Fruit fly (Drosophila melanogaster): ENCODE measurements around the gene CG13062.

CG13062 gene

dm6 chr3L:16288322-16288721, 25.8 kb upstream of the CG13062 start, which contains the start of gene CG13046:
Gene CG13046 (minus strand): TSS chr3L:16288422.
- TF ChIP-seq CG8478 (optimal IDR thresholded peaks at IDR 0.05) (no peak), CTCF (optimal IDR thresholded peaks at IDR 0.05) (no peak)

DNA sequence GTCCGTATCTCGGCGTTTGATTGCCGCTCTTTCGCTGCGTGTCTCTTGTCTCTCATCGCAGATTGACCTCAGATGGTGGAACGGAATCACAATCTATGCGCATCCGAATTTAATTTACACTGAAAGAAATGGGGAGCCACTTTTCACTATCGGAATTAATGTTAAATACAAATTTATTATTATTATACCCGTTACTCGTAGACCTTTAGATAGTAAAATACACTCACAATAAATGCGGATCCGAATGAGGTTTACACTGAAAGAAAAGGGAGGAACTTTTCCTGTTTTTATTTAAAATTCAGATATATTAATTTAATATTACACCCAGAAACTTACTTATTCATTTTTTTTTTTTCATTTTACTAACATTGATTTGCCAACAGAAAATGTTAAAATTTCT, 25.0 kb upstream of the CG13062 start:
- TF ChIP-seq CTCF (optimal IDR thresholded peaks at IDR 0.05) (no peak), CG8478 (optimal IDR thresholded peaks at IDR 0.05) (no peak)

DNA sequence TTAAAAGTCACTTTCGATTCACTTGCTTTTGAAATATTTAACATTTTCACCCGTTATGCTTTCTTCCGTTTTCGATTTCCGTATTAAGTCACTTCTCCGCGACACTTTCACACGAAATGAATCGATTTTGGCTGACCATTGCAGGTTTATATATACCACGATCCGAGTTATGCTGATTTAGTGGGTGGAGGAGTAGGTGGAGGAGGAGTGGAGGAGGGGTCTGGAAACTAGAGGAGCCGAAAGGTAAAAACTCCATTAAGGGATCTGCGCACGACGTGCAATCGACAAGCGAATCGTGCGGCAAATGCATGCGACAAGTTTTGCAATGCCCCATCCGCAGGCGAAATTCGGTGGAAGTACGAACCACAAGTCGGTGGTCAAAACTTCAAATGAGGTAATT, 23.2 kb upstream of the CG13062 start, which contains the start of gene CG13045:
Gene CG13045 (minus strand): TSS at position 101 of the 400 bp plus-strand sequence.
- TF ChIP-seq CTCF (optimal IDR thresholded peaks at IDR 0.05), result no peak
- TF ChIP-seq CG8478 (optimal IDR thresholded peaks at IDR 0.05), result no peak

DNA sequence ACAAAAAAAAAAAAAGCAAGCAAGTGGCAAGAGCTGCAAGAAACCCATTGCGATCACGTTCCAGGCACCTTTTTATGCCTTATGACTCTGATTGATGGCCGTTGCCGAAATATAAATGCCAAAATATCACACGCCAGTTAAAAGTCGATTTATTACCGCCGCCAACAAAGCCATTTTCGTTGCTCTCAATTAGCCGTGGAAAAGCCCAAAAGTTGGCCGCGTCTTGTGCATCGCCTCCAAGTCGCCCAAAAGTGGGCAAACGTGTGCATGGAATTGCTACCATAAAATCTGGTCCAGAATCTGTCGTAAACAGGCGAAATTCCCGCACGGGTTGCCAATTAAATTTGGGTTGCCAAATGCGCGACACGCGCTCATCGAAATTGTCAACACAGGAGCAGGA, 22.4 kb upstream of the CG13062 start:
- TF ChIP-seq CTCF (optimal IDR thresholded peaks at IDR 0.05) (no peak), CG8478 (optimal IDR thresholded peaks at IDR 0.05) (no peak)

DNA sequence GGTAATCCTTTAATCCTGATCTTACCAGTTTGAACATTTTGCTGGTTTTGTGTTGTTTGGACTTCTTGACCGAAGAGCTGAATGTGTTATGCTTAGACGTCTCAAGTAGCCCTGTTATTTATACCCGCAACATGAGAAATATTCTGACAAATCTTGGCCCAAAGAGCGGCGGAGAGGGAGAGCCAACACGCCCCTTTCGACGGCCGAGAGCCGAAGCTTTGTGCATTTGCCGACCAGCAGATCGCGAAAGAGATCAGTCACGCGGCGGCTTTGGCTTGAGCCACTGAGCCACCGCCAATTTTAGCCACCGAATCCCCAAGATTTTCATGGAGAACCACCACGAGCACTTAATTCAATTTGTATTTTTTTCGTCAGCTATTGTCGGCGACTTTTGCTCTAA, 18.6 kb upstream of the CG13062 start, which contains the start of gene CG4962:
Gene CG4962 (minus strand): TSS at position 101 of the 400 bp plus-strand sequence.
- TF ChIP-seq CTCF (optimal IDR thresholded peaks at IDR 0.05), result no peak
- TF ChIP-seq CG8478 (optimal IDR thresholded peaks at IDR 0.05), result no peak

- TF ChIP-seq CG8478 (optimal IDR thresholded peaks at IDR 0.05) (no peak), CTCF (optimal IDR thresholded peaks at IDR 0.05) (no peak)
Observed at dm6 chr3L:16301153-16301552, 12.9 kb upstream of the CG13062 start, which contains the start of gene CG4982. Gene CG4982 (plus strand): TSS chr3L:16301453.

- TF ChIP-seq CG8478 (optimal IDR thresholded peaks at IDR 0.05) (no peak), CTCF (optimal IDR thresholded peaks at IDR 0.05) (no peak)
Observed at dm6 chr3L:16303078-16303477, 11.0 kb upstream of the CG13062 start, which contains the start of gene CG13044. Gene CG13044 (minus strand): TSS chr3L:16303178.

- no peak for TF ChIP-seq CTCF (optimal IDR thresholded peaks at IDR 0.05)
- TF ChIP-seq CG8478 (optimal IDR thresholded peaks at IDR 0.05), result no peak
Observed at dm6 chr3L:16303982-16304381, 10.1 kb upstream of the CG13062 start, which contains the start of gene CG43249. Gene CG43249 (plus strand): TSS chr3L:16304282.

dm6 chr3L:16305820-16306650, 8.1 kb upstream of the CG13062 start, which contains the start of the genes CG13043 and CG13063:
Gene CG13043 (minus strand): TSS chr3L:16305870.
Gene CG13063 (plus strand): TSS chr3L:16306600.
- no peak for TF ChIP-seq CTCF (optimal IDR thresholded peaks at IDR 0.05)
- no peak for TF ChIP-seq CG8478 (optimal IDR thresholded peaks at IDR 0.05)

- TF ChIP-seq CG8478 (optimal IDR thresholded peaks at IDR 0.05), result no peak
- TF ChIP-seq CTCF (optimal IDR thresholded peaks at IDR 0.05), result no peak
Observed at dm6 chr3L:16308380-16308779, 5.7 kb upstream of the CG13062 start, which contains the start of gene CG13042. Gene CG13042 (minus strand): TSS chr3L:16308480.

DNA sequence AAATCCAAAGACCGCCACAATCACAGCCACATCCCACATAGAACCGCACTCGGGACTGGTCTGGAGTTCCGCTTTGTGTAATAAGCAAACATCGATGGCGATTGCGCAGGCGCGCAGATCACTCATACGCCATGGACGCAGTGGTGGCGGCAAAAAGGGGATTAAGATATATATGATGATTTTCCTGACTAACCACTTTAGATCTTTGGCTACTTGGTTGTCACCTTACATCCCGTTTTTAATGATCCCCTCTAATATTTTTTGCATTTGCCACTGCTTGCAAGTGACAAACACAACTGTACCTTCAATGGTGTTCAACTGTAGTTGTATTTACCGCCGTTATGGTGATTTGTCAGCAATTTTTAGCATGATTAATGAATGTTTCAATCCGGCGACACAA, 4.1 kb upstream of the CG13062 start:
- TF ChIP-seq CTCF (optimal IDR thresholded peaks at IDR 0.05) (no peak), CG8478 (optimal IDR thresholded peaks at IDR 0.05) (no peak)

- TF ChIP-seq CTCF (optimal IDR thresholded peaks at IDR 0.05) (no peak), CG8478 (optimal IDR thresholded peaks at IDR 0.05) (no peak)
Observed at dm6 chr3L:16317724-16318123, 3.6 kb downstream of the CG13062 start, which contains the start of gene Nplp3. Gene Nplp3 (plus strand): TSS chr3L:16318024.

dm6 chr3L:16319399-16319906, 5.4 kb downstream of the CG13062 start, which contains the start of the genes CG13041 and CG13060:
Gene CG13041 (minus strand): TSS chr3L:16319526.
Gene CG13060 (plus strand): TSS chr3L:16319856.
- TF ChIP-seq CTCF (optimal IDR thresholded peaks at IDR 0.05) (no peak), CG8478 (optimal IDR thresholded peaks at IDR 0.05) (no peak)

- no peak for TF ChIP-seq CG8478 (optimal IDR thresholded peaks at IDR 0.05)
- TF ChIP-seq CTCF (optimal IDR thresholded peaks at IDR 0.05), result no peak
Observed at dm6 chr3L:16321172-16321571, 7.1 kb downstream of the CG13062 start, which contains the start of gene CG42718. Gene CG42718 (minus strand): TSS chr3L:16321272.

DNA sequence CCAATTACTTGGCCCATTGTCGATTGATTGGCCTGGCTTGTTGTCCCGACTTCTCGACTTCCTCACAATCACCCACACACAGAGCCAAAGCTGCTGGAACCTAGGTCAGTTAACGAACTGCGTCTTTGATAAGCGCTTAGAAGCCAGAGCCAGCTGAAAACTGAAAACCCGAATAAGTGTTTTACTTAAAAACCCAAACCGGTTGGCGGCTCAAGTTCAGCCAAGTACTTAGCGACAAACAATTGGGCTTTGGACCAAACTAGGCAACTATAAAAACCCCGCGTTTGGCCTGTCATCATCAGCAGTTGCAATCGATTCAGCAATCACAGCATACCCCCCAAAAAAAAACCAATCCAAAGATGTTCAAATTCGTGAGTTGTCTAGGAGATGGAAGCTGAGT, 9.3 kb downstream of the CG13062 start, which contains the start of gene CG13059:
Gene CG13059 (plus strand): TSS at position 301 of the 400 bp plus-strand sequence.
- no peak for TF ChIP-seq CTCF (optimal IDR thresholded peaks at IDR 0.05)
- no peak for TF ChIP-seq CG8478 (optimal IDR thresholded peaks at IDR 0.05)
